Fruit fly (Drosophila melanogaster): ENCODE data around the gene bap.

Gene bap

dm6 chr3R:21433879-21434559 is 45.3 kb downstream of the bap start, which contains the start of gene lbl (continued):
- peak; percentile 22 for TF ChIP-seq D (optimal IDR thresholded peaks at IDR 0.05)
- TF ChIP-seq D (GFP tag; optimal IDR thresholded peaks at IDR 0.05): no peak
- no peak for TF ChIP-seq Lpt (GFP tag; optimal IDR thresholded peaks at IDR 0.05)
- TF ChIP-seq ase (GFP tag; IDR thresholded peaks at IDR 0.05): no peak
- TF ChIP-seq slou (GFP tag; optimal IDR thresholded peaks at IDR 0.05): no peak
- no peak for TF ChIP-seq CG9215 (GFP tag; IDR thresholded peaks at IDR 0.05)
- no peak for TF ChIP-seq Rx (GFP tag; IDR thresholded peaks at IDR 0.05)
- no peak for TF ChIP-seq CG1233 (GFP tag; optimal IDR thresholded peaks at IDR 0.05)
- TF ChIP-seq nau (GFP tag; optimal IDR thresholded peaks at IDR 0.05): no peak
- peak; percentile 99 for TF ChIP-seq Nf-YB (GFP tag; optimal IDR thresholded peaks at IDR 0.05)
- TF ChIP-seq CG10321 (GFP tag; IDR thresholded peaks at IDR 0.05): peak; percentile 91
- TF ChIP-seq slbo (GFP tag; IDR thresholded peaks at IDR 0.05): 0 out of 2 replicates have a peak, but pooled peaks have one; percentile 11
- TF ChIP-seq ham (GFP tag; IDR thresholded peaks at IDR 0.05): no peak
- TF ChIP-seq CG3847 (GFP tag; IDR thresholded peaks at IDR 0.05): no peak
- TF ChIP-seq bbx (GFP tag; IDR thresholded peaks at IDR 0.05; ENCODE audit: partially characterized antibody): peak; percentile 46; the same call in 1 of the 2 replicates
- no peak for TF ChIP-seq dmrt99B (tag; optimal IDR thresholded peaks at IDR 0.05)
- TF ChIP-seq Neu2 (GFP tag; optimal IDR thresholded peaks at IDR 0.05; ENCODE audit: borderline replicate concordance): no peak
- TF ChIP-seq CG13287 (GFP tag; IDR thresholded peaks at IDR 0.05; ENCODE audit: partially characterized antibody): peak; percentile 65
- TF ChIP-seq CG34224 (GFP tag; IDR thresholded peaks at IDR 0.05; ENCODE audit: partially characterized antibody): peak; percentile 51
- peak; percentile 94 for TF ChIP-seq CG1832 (GFP tag; optimal IDR thresholded peaks at IDR 0.05)
- no peak for TF ChIP-seq CG8281 (tag; optimal IDR thresholded peaks at IDR 0.05)
- peak; percentile 85 for TF ChIP-seq Adf1 (GFP tag; IDR thresholded peaks at IDR 0.05)
- TF ChIP-seq CG17612 (GFP tag; IDR thresholded peaks at IDR 0.05): no peak
- no peak for TF ChIP-seq CG11456 (GFP tag; IDR thresholded peaks at IDR 0.05)
- no peak for TF ChIP-seq CG15269 (tag; optimal IDR thresholded peaks at IDR 0.05)
- TF ChIP-seq vvl (GFP tag; IDR thresholded peaks at IDR 0.05): peak; percentile 75; the same call in 1 of the 2 replicates
- TF ChIP-seq oc (tag; optimal IDR thresholded peaks at IDR 0.05): peak; percentile 14
- no peak for TF ChIP-seq CG13123 (GFP tag; optimal IDR thresholded peaks at IDR 0.05)
- TF ChIP-seq ato (GFP tag; IDR thresholded peaks at IDR 0.05; ENCODE audit: partially characterized antibody): no peak
- no peak for TF ChIP-seq pita (GFP tag; optimal IDR thresholded peaks at IDR 0.05)
- TF ChIP-seq CG11504 (tag; optimal IDR thresholded peaks at IDR 0.05): no peak
- TF ChIP-seq yki (optimal IDR thresholded peaks at IDR 0.05): peak; percentile 86
- TF ChIP-seq BtbVII (GFP tag; optimal IDR thresholded peaks at IDR 0.05): peak; percentile 76
- TF ChIP-seq sna (GFP tag; IDR thresholded peaks at IDR 0.05; ENCODE audit: partially characterized antibody): peak; percentile 66
- no peak for TF ChIP-seq sim (GFP tag; IDR thresholded peaks at IDR 0.05)
- TF ChIP-seq onecut (GFP tag; IDR thresholded peaks at IDR 0.05): no peak; the same call in 1 of the 2 replicates
- TF ChIP-seq hth (optimal IDR thresholded peaks at IDR 0.05): peak; percentile 37
- TF ChIP-seq CG11695 (GFP tag; IDR thresholded peaks at IDR 0.05): 0 out of 3 replicates have a peak, but pooled peaks have one; percentile 9
- TF ChIP-seq crol (GFP tag; IDR thresholded peaks at IDR 0.05): peak; percentile 92
- TF ChIP-seq tin (GFP tag; optimal IDR thresholded peaks at IDR 0.05): no peak
- peak; percentile 96 for TF ChIP-seq Nf-YA (GFP tag; IDR thresholded peaks at IDR 0.05)
- no peak for TF ChIP-seq Xrp1 (GFP tag; IDR thresholded peaks at IDR 0.05)
- TF ChIP-seq Med (GFP tag): no peak
- no peak for TF ChIP-seq chif (GFP tag; optimal IDR thresholded peaks at IDR 0.05)
- TF ChIP-seq CG2116 (GFP tag; optimal IDR thresholded peaks at IDR 0.05): no peak
- TF ChIP-seq CG7745 (tag; optimal IDR thresholded peaks at IDR 0.05): peak; percentile 44
- peak; percentile 78; the same call in 1 of the 4 replicates for TF ChIP-seq chinmo (GFP tag; IDR thresholded peaks at IDR 0.05; ENCODE audit: partially characterized antibody)
- TF ChIP-seq CG8478 (optimal IDR thresholded peaks at IDR 0.05): peak; percentile 92
- TF ChIP-seq CG32532 (GFP tag; IDR thresholded peaks at IDR 0.05): peak; percentile 30; the same call in 1 of the 2 replicates
- peak; percentile 93 to 98 for TF ChIP-seq Trl (optimal IDR thresholded peaks at IDR 0.05)
- TF ChIP-seq Trl (GFP tag; optimal IDR thresholded peaks at IDR 0.05): peak; percentile 47
